Fruit fly (Drosophila melanogaster): ENCODE results near the gene CG6271.

CG6271 gene

dm6 chr3R:26988412-26988981 is 37.4 kb downstream of the CG6271 start, which contains the start of gene CG31075 (continued):
- TF ChIP-seq jing (GFP tag; optimal IDR thresholded peaks at IDR 0.05) (no peak), ro (GFP tag; IDR thresholded peaks at IDR 0.05) (no peak), CG7839 (tag; optimal IDR thresholded peaks at IDR 0.05) (peak; percentile 69), CG9797 (GFP tag; optimal IDR thresholded peaks at IDR 0.05) (no peak), CG34422 (GFP tag; IDR thresholded peaks at IDR 0.05) (peak; percentile 53; the same call in 1 of the 3 replicates), Taf1 (GFP tag; IDR thresholded peaks at IDR 0.05) (no peak), hth (optimal IDR thresholded peaks at IDR 0.05) (no peak), dysf (GFP tag; IDR thresholded peaks at IDR 0.05) (peak; percentile 83), otp (GFP tag; IDR thresholded peaks at IDR 0.05) (peak; percentile 24; the same call in 1 of the 3 replicates), NfI (GFP tag; optimal IDR thresholded peaks at IDR 0.05) (peak; percentile 12), CG1024 (GFP tag; IDR thresholded peaks at IDR 0.05) (peak; percentile 41; the same call in 1 of the 2 replicates), HLH3B (GFP tag; IDR thresholded peaks at IDR 0.05) (peak; percentile 67), hbn (GFP tag; IDR thresholded peaks at IDR 0.05; ENCODE audit: partially characterized antibody) (no peak), phol (tag; optimal IDR thresholded peaks at IDR 0.05) (peak; percentile 51), lilli (GFP tag; optimal IDR thresholded peaks at IDR 0.05) (peak; percentile 50), CG9932 (GFP tag; IDR thresholded peaks at IDR 0.05) (peak; percentile 86), Fer3 (tag; optimal IDR thresholded peaks at IDR 0.05) (peak; percentile 81), p53 (GFP tag; optimal IDR thresholded peaks at IDR 0.05) (no peak), MBD-R2 (GFP tag; IDR thresholded peaks at IDR 0.05) (peak; percentile 74; the same call in 1 of the 2 replicates), CG3847 (GFP tag; IDR thresholded peaks at IDR 0.05) (peak; percentile 59), lov (optimal IDR thresholded peaks at IDR 0.05) (no peak), lov (GFP tag; IDR thresholded peaks at IDR 0.05) (no peak), fd3F (GFP tag; optimal IDR thresholded peaks at IDR 0.05) (peak; percentile 5), fd102C (GFP tag; optimal IDR thresholded peaks at IDR 0.05) (no peak), CG3995 (GFP tag; optimal IDR thresholded peaks at IDR 0.05) (no peak), CG5245 (GFP tag; optimal IDR thresholded peaks at IDR 0.05) (no peak), CG14050 (GFP tag; IDR thresholded peaks at IDR 0.05) (peak; percentile 55; the same call in 2 of the 3 replicates), CG11723 (GFP tag; optimal IDR thresholded peaks at IDR 0.05) (no peak), mam (GFP tag; optimal IDR thresholded peaks at IDR 0.05) (peak; percentile 32), jumu (GFP tag; optimal IDR thresholded peaks at IDR 0.05) (no peak), CG11247 (GFP tag; IDR thresholded peaks at IDR 0.05) (peak; percentile 25; the same call in 1 of the 2 replicates), kay (GFP tag; optimal IDR thresholded peaks at IDR 0.05) (no peak), h (optimal IDR thresholded peaks at IDR 0.05) (no peak), CG4424 (GFP tag; optimal IDR thresholded peaks at IDR 0.05) (peak; percentile 28), Meics (GFP tag; optimal IDR thresholded peaks at IDR 0.05) (peak; percentile 61), Doc3 (GFP tag; IDR thresholded peaks at IDR 0.05; ENCODE audit: partially characterized antibody) (no peak), sima (GFP tag; optimal IDR thresholded peaks at IDR 0.05) (no peak), pan (optimal IDR thresholded peaks at IDR 0.05) (no peak), pan (GFP tag; optimal IDR thresholded peaks at IDR 0.05 in 1 of 2, IDR thresholded peaks at IDR 0.05 in 1 of 2) (peak in 1 of 2 experiments; percentile 62), Aef1 (GFP tag; IDR thresholded peaks at IDR 0.05) (peak; percentile 77), CG14014 (GFP tag; IDR thresholded peaks at IDR 0.05) (peak; percentile 55; the same call in 1 of the 2 replicates), stwl (tag; optimal IDR thresholded peaks at IDR 0.05) (no peak), CG3065 (GFP tag; optimal IDR thresholded peaks at IDR 0.05) (no peak), CG15696 (tag; optimal IDR thresholded peaks at IDR 0.05) (no peak), CG33557 (GFP tag; optimal IDR thresholded peaks at IDR 0.05) (no peak), org-1 (GFP tag; optimal IDR thresholded peaks at IDR 0.05) (peak; percentile 20), crol (GFP tag; IDR thresholded peaks at IDR 0.05) (no peak), Kr (GFP tag; optimal IDR thresholded peaks at IDR 0.05) (no peak), pzg (GFP tag; optimal IDR thresholded peaks at IDR 0.05) (peak; percentile 5), CG15479 (GFP tag; optimal IDR thresholded peaks at IDR 0.05) (no peak), sna (GFP tag; IDR thresholded peaks at IDR 0.05; ENCODE audit: partially characterized antibody) (no peak), Poxn (GFP tag; IDR thresholded peaks at IDR 0.05) (peak; percentile 62)
